Worm (Caenorhabditis elegans) whole organism, L4/young adult: ENCODE results near the gene C32C4.16.

Experiments used
- W03F9.2 ChIP-seq: fragments of 150-350 bp; optimal IDR thresholded peaks from 2 replicates; lab custom pipeline; 2014; ENCODE audit warnings: missing biosample characterization, missing genetic modification characterization
- dao-5 ChIP-seq: sonication (generic microtip); optimal IDR thresholded peaks from 2 replicates; lab custom pipeline; 2016; ENCODE audit warnings: missing genotype, missing genetic modification characterization, moderate library complexity, missing compliant biosample characterization
- him-1 ChIP-seq: sonication (generic microtip); optimal IDR thresholded peaks from 2 replicates; lab custom pipeline; 2016; ENCODE audit warnings: missing genotype, missing genetic modification reagents, missing genetic modification characterization, missing compliant biosample characterization

ce11 chrV:10671618-10672017, 24.3 kb downstream of the C32C4.16 start, which contains the start of gene ceh-22:
- TF ChIP-seq him-1 (tag; lab: Kevin White, UChicago) (no peak), W03F9.2 (no peak), dao-5 (tag; lab: Kevin White, UChicago) (no peak)
